Worm (Caenorhabditis elegans): ENCODE results near the gene plrg-1.

DNA sequence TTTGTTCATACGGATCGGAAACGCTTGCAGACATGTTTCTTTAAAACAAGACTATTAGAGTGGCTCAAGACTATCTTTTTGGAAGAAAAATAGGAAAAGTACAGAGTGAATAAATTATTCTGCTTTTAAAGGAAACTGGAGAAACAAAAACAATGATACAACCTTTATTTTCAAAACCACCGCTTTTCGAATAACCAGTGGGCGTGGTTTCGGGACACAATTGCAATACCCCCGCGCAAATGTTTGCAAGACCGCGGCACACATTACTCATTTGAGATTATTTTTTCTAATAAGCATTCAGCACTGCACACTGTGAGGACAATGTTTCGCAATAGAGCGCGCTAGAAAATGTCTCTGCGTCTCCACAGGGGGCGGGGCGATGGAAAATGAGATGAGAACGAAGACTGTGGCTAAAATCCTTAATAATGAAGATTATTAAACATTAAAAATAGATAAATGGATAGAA lies at the start of gene plrg-1:
- TF ChIP-seq dao-5 (tag; optimal IDR thresholded peaks at IDR 0.05) (peak; percentile 29), him-1 (tag; optimal IDR thresholded peaks at IDR 0.05) (peak; percentile 33)

All from whole organism, L4/young adult.